Worm (Caenorhabditis elegans): ENCODE measurements around the gene egas-1.

The egas-1 gene

ce11 chrV:18627445-18627844, 12.7 kb upstream of the egas-1 start:
- TF ChIP-seq ztf-29 (GFP tag; IDR thresholded peaks at IDR 0.05) (no peak), med-1 (GFP tag; optimal IDR thresholded peaks at IDR 0.05; ENCODE audit: insufficient read depth) (no peak), ref-1 (GFP tag; conservative IDR thresholded peaks at IDR 0.05) (no peak), tab-1 (GFP tag; IDR thresholded peaks at IDR 0.05) (no peak), cog-1 (tag; optimal IDR thresholded peaks at IDR 0.05) (no peak), ztf-23 (GFP tag; IDR thresholded peaks at IDR 0.05) (no peak), klf-2 (GFP tag; conservative IDR thresholded peaks at IDR 0.05) (no peak), flt-1 (GFP tag; IDR thresholded peaks at IDR 0.05) (no peak), T22C8.4 (GFP tag; IDR thresholded peaks at IDR 0.05) (no peak)

- no peak for TF ChIP-seq med-1 (GFP tag; optimal IDR thresholded peaks at IDR 0.05; ENCODE audit: insufficient read depth)
- peak; percentile 76 for TF ChIP-seq T22C8.4 (GFP tag; IDR thresholded peaks at IDR 0.05)
Measured at ce11 chrV:18628907-18629306, 11.2 kb upstream of the egas-1 start.

- TF ChIP-seq med-1 (GFP tag; optimal IDR thresholded peaks at IDR 0.05; ENCODE audit: insufficient read depth) (no peak), T22C8.4 (GFP tag; IDR thresholded peaks at IDR 0.05) (peak; percentile 90)
Measured at ce11 chrV:18631966-18632531, 8.1 kb upstream of the egas-1 start.

- TF ChIP-seq ref-1 (GFP tag; conservative IDR thresholded peaks at IDR 0.05): no peak
Measured at ce11 chrV:18636248-18636647, 3.9 kb upstream of the egas-1 start, which contains the start of gene egas-3. egas-3 (minus strand) TSS chrV:18636348.

ce11 chrV:18637544-18638366, 2.3 kb upstream of the egas-1 start:
- TF ChIP-seq ztf-23 (GFP tag; IDR thresholded peaks at IDR 0.05) (no peak), ztf-29 (GFP tag; IDR thresholded peaks at IDR 0.05) (peak; percentile 51; the same call in 1 of the 2 replicates)

- TF ChIP-seq klf-2 (GFP tag; conservative IDR thresholded peaks at IDR 0.05) (no peak), flt-1 (GFP tag; IDR thresholded peaks at IDR 0.05) (no peak), cog-1 (tag; optimal IDR thresholded peaks at IDR 0.05) (no peak), med-1 (GFP tag; optimal IDR thresholded peaks at IDR 0.05; ENCODE audit: insufficient read depth) (no peak), tab-1 (GFP tag; IDR thresholded peaks at IDR 0.05) (no peak)
Measured at ce11 chrV:18638367-18638873, 1.7 kb upstream of the egas-1 start, which contains the start of gene col-42. col-42 (plus strand) TSS chrV:18638484.

- no peak for TF ChIP-seq cog-1 (tag; optimal IDR thresholded peaks at IDR 0.05)
- peak; percentile 5; the same call in 1 of the 2 replicates for TF ChIP-seq ztf-23 (GFP tag; IDR thresholded peaks at IDR 0.05)
- no peak for TF ChIP-seq med-1 (GFP tag; optimal IDR thresholded peaks at IDR 0.05; ENCODE audit: insufficient read depth)
- TF ChIP-seq ztf-29 (GFP tag; IDR thresholded peaks at IDR 0.05): no peak
- no peak for TF ChIP-seq T22C8.4 (GFP tag; IDR thresholded peaks at IDR 0.05)
Measured at ce11 chrV:18639074-18639473, 1.0 kb upstream of the egas-1 start.

- no peak for TF ChIP-seq cog-1 (tag; optimal IDR thresholded peaks at IDR 0.05)
- TF ChIP-seq flt-1 (GFP tag; IDR thresholded peaks at IDR 0.05): no peak
- peak; percentile 74 for TF ChIP-seq T22C8.4 (GFP tag; IDR thresholded peaks at IDR 0.05)
- no peak for TF ChIP-seq ref-1 (GFP tag; conservative IDR thresholded peaks at IDR 0.05)
Measured at ce11 chrV:18644258-18644657, 4.2 kb downstream of the egas-1 start.

ce11 chrV:18650043-18650442, 9.9 kb downstream of the egas-1 start, which contains the start of gene egas-2:
egas-2 (plus strand) TSS chrV:18650343.
- no peak for TF ChIP-seq tab-1 (GFP tag; IDR thresholded peaks at IDR 0.05)
- no peak for TF ChIP-seq ztf-23 (GFP tag; IDR thresholded peaks at IDR 0.05)
- no peak for TF ChIP-seq klf-2 (GFP tag; conservative IDR thresholded peaks at IDR 0.05)
- no peak for TF ChIP-seq T22C8.4 (GFP tag; IDR thresholded peaks at IDR 0.05)
- TF ChIP-seq ref-1 (GFP tag; conservative IDR thresholded peaks at IDR 0.05): no peak
- no peak for TF ChIP-seq cog-1 (tag; optimal IDR thresholded peaks at IDR 0.05)
- TF ChIP-seq flt-1 (GFP tag; IDR thresholded peaks at IDR 0.05): no peak
- TF ChIP-seq ztf-29 (GFP tag; IDR thresholded peaks at IDR 0.05): no peak
- TF ChIP-seq med-1 (GFP tag; optimal IDR thresholded peaks at IDR 0.05; ENCODE audit: insufficient read depth): no peak

- 0 out of 2 replicates have a peak, but pooled peaks have one; percentile 7 for TF ChIP-seq ztf-29 (GFP tag; IDR thresholded peaks at IDR 0.05)
- TF ChIP-seq klf-2 (GFP tag; conservative IDR thresholded peaks at IDR 0.05): no peak
- no peak for TF ChIP-seq ref-1 (GFP tag; conservative IDR thresholded peaks at IDR 0.05)
- no peak for TF ChIP-seq tab-1 (GFP tag; IDR thresholded peaks at IDR 0.05)
Measured at ce11 chrV:18656363-18656762, 16.3 kb downstream of the egas-1 start.

ce11 chrV:18657391-18657790, 17.3 kb downstream of the egas-1 start:
- TF ChIP-seq flt-1 (GFP tag; IDR thresholded peaks at IDR 0.05) (no peak), ztf-29 (GFP tag; IDR thresholded peaks at IDR 0.05) (no peak), ztf-23 (GFP tag; IDR thresholded peaks at IDR 0.05) (no peak), T22C8.4 (GFP tag; IDR thresholded peaks at IDR 0.05) (no peak), ref-1 (GFP tag; conservative IDR thresholded peaks at IDR 0.05) (no peak), klf-2 (GFP tag; conservative IDR thresholded peaks at IDR 0.05) (no peak), tab-1 (GFP tag; IDR thresholded peaks at IDR 0.05) (no peak), cog-1 (tag; optimal IDR thresholded peaks at IDR 0.05) (no peak), med-1 (GFP tag; optimal IDR thresholded peaks at IDR 0.05; ENCODE audit: insufficient read depth) (no peak)

Data from whole organism, midembryonic.